Worm (Caenorhabditis elegans): Measurements from ENCODE around the gene F20A1.6.

DNA sequence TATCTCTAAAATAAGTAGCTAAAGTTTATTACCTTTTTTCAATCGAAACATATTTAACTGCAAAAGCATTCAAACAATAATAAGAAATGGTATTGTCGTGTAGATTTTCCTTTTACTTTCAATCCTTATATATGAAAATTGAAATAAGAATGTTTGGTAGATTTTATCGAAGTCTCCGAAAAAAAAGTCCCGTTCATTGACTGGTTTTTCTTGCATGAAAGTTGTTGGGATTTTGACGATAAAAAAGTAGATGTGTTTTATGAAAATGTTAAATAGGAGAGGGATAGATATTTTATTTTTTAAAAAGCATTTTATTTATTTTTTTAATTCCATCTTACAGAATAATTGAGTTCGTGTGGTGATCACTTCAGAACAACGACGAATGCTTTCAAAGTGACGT lies 11.1 kb downstream of the F20A1.6 start, which contains the start of gene C33G8.13:
- TF ChIP-seq hrde-1 (tag; optimal IDR thresholded peaks at IDR 0.05; ENCODE audit: borderline replicate concordance) (no peak), Y79H2A.3 (GFP tag; conservative IDR thresholded peaks at IDR 0.05) (no peak), ztf-26 (tag; optimal IDR thresholded peaks at IDR 0.05) (no peak), hmg-20 (GFP tag; IDR thresholded peaks at IDR 0.05) (no peak), snpc-4 (GFP tag; optimal IDR thresholded peaks at IDR 0.05) (no peak), snpc-4 (tag; optimal IDR thresholded peaks at IDR 0.05) (no peak), sdz-38 (tag; optimal IDR thresholded peaks at IDR 0.05) (no peak)

Measured in whole organism, young adult.